Fruit fly (Drosophila melanogaster) whole organism, embryonic: Measurements from ENCODE around the gene CG9932.

Experiments used
- Antp ChIP-seq: fragments of 200-800 bp; sonication (Bioruptor generic); optimal IDR thresholded peaks from 3 replicates; lab custom pipeline; 2016; ENCODE audit warnings: missing biosample characterization, missing genetic modification characterization
- CG10979 ChIP-seq: fragments of 200-800 bp; sonication (Bioruptor generic); optimal IDR thresholded peaks from 2 replicates; lab custom pipeline; 2018; ENCODE audit warnings: missing biosample characterization, mild to moderate bottlenecking, missing genetic modification characterization, moderate library complexity
- CG11560 ChIP-seq: fragments of 200-800 bp; sonication (Bioruptor generic); IDR thresholded peaks from 3 replicates; pipeline ENCODE4 v1.3.6; 2022; ENCODE audit warnings: missing biosample characterization, missing genetic modification characterization
- CG12219 ChIP-seq: fragments of 200-800 bp; sonication (Bioruptor generic); optimal IDR thresholded peaks from 3 replicates; lab custom pipeline; 2018; ENCODE audit warnings: missing biosample characterization, mild to moderate bottlenecking, missing genetic modification characterization
- CG13123 ChIP-seq: fragments of 200-800 bp; sonication (Bioruptor generic); optimal IDR thresholded peaks from 2 replicates; lab custom pipeline; 2016; ENCODE audit warnings: missing biosample characterization, missing genetic modification characterization
- CG13296 ChIP-seq: fragments of 200-800 bp; sonication (Bioruptor generic); optimal IDR thresholded peaks from 3 replicates; lab custom pipeline; 2018; ENCODE audit warnings: missing biosample characterization, mild to moderate bottlenecking, missing genetic modification characterization
- CG13424 ChIP-seq: fragments of 200-800 bp; sonication (Bioruptor generic); optimal IDR thresholded peaks from 2 replicates; lab custom pipeline; 2019; ENCODE audit warnings: missing biosample characterization, mild to moderate bottlenecking, missing genetic modification characterization, moderate library complexity
- CG17361 ChIP-seq: fragments of 200-800 bp; sonication (Bioruptor generic); IDR thresholded peaks from 3 replicates; pipeline ENCODE4 v1.3.6; 2022; ENCODE audit warnings: missing biosample characterization, missing genetic modification characterization
- CG18764 ChIP-seq: fragments of 200-800 bp; sonication (Bioruptor generic); optimal IDR thresholded peaks from 3 replicates; lab custom pipeline; 2016; ENCODE audit warnings: missing biosample characterization, missing genetic modification characterization
- CG32532 ChIP-seq: fragments of 200-800 bp; sonication (Bioruptor generic); IDR thresholded peaks from 2 replicates; pipeline ENCODE4 v1.3.6; 2022; ENCODE audit warnings: missing biosample characterization, missing genetic modification characterization
- CG4404 ChIP-seq: fragments of 200-800 bp; sonication (Bioruptor generic); IDR thresholded peaks from 2 replicates; pipeline ENCODE4 v1.3.6; 2022; ENCODE audit warnings: missing biosample characterization, missing genetic modification characterization
- CG4424 ChIP-seq: fragments of 200-800 bp; sonication (Bioruptor generic); optimal IDR thresholded peaks from 3 replicates; lab custom pipeline; 2016; ENCODE audit warnings: missing biosample characterization, missing genetic modification characterization
- CG5245 ChIP-seq: fragments of 200-800 bp; sonication (Bioruptor generic); optimal IDR thresholded peaks from 3 replicates; lab custom pipeline; 2016; ENCODE audit warnings: missing biosample characterization, missing genetic modification characterization
- CG6272 ChIP-seq: fragments of 200-800 bp; sonication (Bioruptor generic); IDR thresholded peaks from 2 replicates; pipeline ENCODE4 v1.3.6; 2022; ENCODE audit warnings: missing biosample characterization, missing genetic modification characterization
- CG6689 ChIP-seq: fragments of 200-800 bp; sonication (Bioruptor generic); IDR thresholded peaks from 2 replicates; pipeline ENCODE4 v1.3.6; 2022; ENCODE audit warnings: missing biosample characterization, missing genetic modification characterization
- CG7556 ChIP-seq: fragments of 200-800 bp; sonication (Bioruptor generic); optimal IDR thresholded peaks from 2 replicates; lab custom pipeline; 2017; ENCODE audit warnings: missing biosample characterization, mild to moderate bottlenecking, missing genetic modification characterization
- CG7786 ChIP-seq: fragments of 200-800 bp; sonication (Bioruptor generic); optimal IDR thresholded peaks from 2 replicates; lab custom pipeline; 2016; ENCODE audit warnings: missing biosample characterization, missing genetic modification characterization
- CG8765 ChIP-seq: fragments of 200-800 bp; sonication (Bioruptor generic); IDR thresholded peaks from 2 replicates; pipeline ENCODE4 v1.3.6; 2022; ENCODE audit warnings: missing biosample characterization, missing genetic modification characterization
- CG8944 ChIP-seq: fragments of 200-800 bp; sonication (Bioruptor generic); optimal IDR thresholded peaks from 3 replicates; lab custom pipeline; 2016; ENCODE audit warnings: missing biosample characterization, missing genetic modification characterization
- Dad ChIP-seq: fragments of 200-800 bp; sonication (Bioruptor generic); optimal IDR thresholded peaks from 3 replicates; lab custom pipeline; 2016; ENCODE audit warnings: missing biosample characterization, missing genetic modification characterization
- ERR ChIP-seq: fragments of 200-800 bp; sonication (Bioruptor generic); optimal IDR thresholded peaks from 2 replicates; lab custom pipeline; 2016; ENCODE audit warnings: missing biosample characterization, missing genetic modification characterization
- Gug ChIP-seq: fragments of 200-800 bp; sonication (Bioruptor generic); IDR thresholded peaks from 4 replicates; pipeline ENCODE4 v1.3.6; 2022; ENCODE audit warnings: missing biosample characterization, missing genetic modification characterization
- Hand ChIP-seq: fragments of 200-800 bp; sonication (Bioruptor generic); optimal IDR thresholded peaks from 2 replicates; lab custom pipeline; 2017; ENCODE audit warnings: mild to moderate bottlenecking, missing biosample characterization, missing genetic modification reagents, missing genetic modification characterization
- Hmr ChIP-seq: fragments of 200-800 bp; sonication (Bioruptor generic); optimal IDR thresholded peaks from 3 replicates; lab custom pipeline; 2017; ENCODE audit warnings: mild to moderate bottlenecking, missing biosample characterization, missing genetic modification reagents, missing genetic modification characterization
- Hmx ChIP-seq: fragments of 200-800 bp; sonication (Bioruptor generic); optimal IDR thresholded peaks from 2 replicates; lab custom pipeline; 2016; ENCODE audit warnings: missing biosample characterization, missing genetic modification characterization
- Lhr ChIP-seq: fragments of 200-800 bp; sonication (Bioruptor generic); optimal IDR thresholded peaks from 3 replicates; lab custom pipeline; 2017; ENCODE audit warnings: mild to moderate bottlenecking, missing biosample characterization, missing genetic modification reagents, missing genetic modification characterization
- Mad ChIP-seq: fragments of 200-800 bp; sonication (Bioruptor generic); optimal IDR thresholded peaks from 2 replicates; lab custom pipeline; 2016; ENCODE audit warnings: missing biosample characterization, missing genetic modification characterization
- Mes4 ChIP-seq: fragments of 200-800 bp; sonication (Bioruptor generic); optimal IDR thresholded peaks from 2 replicates; lab custom pipeline; 2016; ENCODE audit warnings: missing biosample characterization, missing genetic modification characterization
- PHDP ChIP-seq: fragments of 200-800 bp; sonication (Bioruptor generic); optimal IDR thresholded peaks from 3 replicates; lab custom pipeline; 2018; ENCODE audit warnings: missing biosample characterization, mild to moderate bottlenecking, missing genetic modification characterization, moderate library complexity
- Ptx1 ChIP-seq: fragments of 200-800 bp; sonication (Bioruptor generic); IDR thresholded peaks from 2 replicates; pipeline ENCODE4 v1.3.6; 2022; ENCODE audit warnings: missing biosample characterization, missing genetic modification characterization
- Sry-δ ChIP-seq: fragments of 200-800 bp; sonication (Bioruptor generic); optimal IDR thresholded peaks from 2 replicates; lab custom pipeline; 2016; ENCODE audit warnings: missing biosample characterization, missing genetic modification characterization
- Taf1 ChIP-seq: fragments of 200-800 bp; sonication (Bioruptor generic); IDR thresholded peaks from 2 replicates; pipeline ENCODE4 v1.3.6; 2022; ENCODE audit warnings: missing biosample characterization, missing genetic modification characterization
- Trl ChIP-seq, 3 experiments: fragments of >200 bp in 2 of 3; fragments of 200-800 bp in 1 of 3; sonication (Bioruptor generic) in 1 of 3; optimal IDR thresholded peaks; 2 replicates in 1 of 3; 3 replicates in 2 of 3; lab custom pipeline; 2016 to 2017; ENCODE audit warnings: missing biosample characterization in 1 of 3, missing genetic modification characterization in 1 of 3
- ase ChIP-seq: fragments of 200-800 bp; sonication (Bioruptor generic); IDR thresholded peaks from 3 replicates; pipeline ENCODE4 v1.3.6; 2022; ENCODE audit warnings: missing biosample characterization, missing genetic modification characterization
- bigmax ChIP-seq: fragments of 200-800 bp; sonication (Bioruptor generic); optimal IDR thresholded peaks from 2 replicates; lab custom pipeline; 2018; ENCODE audit warnings: missing biosample characterization, mild to moderate bottlenecking, missing genetic modification characterization
- cato ChIP-seq: fragments of 200-800 bp; sonication (Bioruptor generic); optimal IDR thresholded peaks from 2 replicates; lab custom pipeline; 2016; ENCODE audit warnings: missing biosample characterization, missing genetic modification characterization, borderline replicate concordance
- crc ChIP-seq: fragments of 200-800 bp; sonication (Bioruptor generic); optimal IDR thresholded peaks from 2 replicates; lab custom pipeline; 2016; ENCODE audit warnings: missing biosample characterization, missing genetic modification characterization
- fd96Cb ChIP-seq: fragments of 200-800 bp; sonication (Bioruptor generic); optimal IDR thresholded peaks from 2 replicates; lab custom pipeline; 2018; ENCODE audit warnings: missing biosample characterization, mild to moderate bottlenecking, missing genetic modification characterization, moderate library complexity
- gsb-n ChIP-seq: fragments of 200-800 bp; sonication (Bioruptor generic); optimal IDR thresholded peaks from 3 replicates; lab custom pipeline; 2018; ENCODE audit warnings: missing biosample characterization, mild to moderate bottlenecking, missing genetic modification characterization
- ken ChIP-seq: fragments of 200-800 bp; sonication (Bioruptor generic); IDR thresholded peaks from 3 replicates; pipeline ENCODE4 v1.3.6; 2022; ENCODE audit warnings: missing biosample characterization, missing genetic modification characterization
- lilli ChIP-seq: fragments of 200-800 bp; sonication (Bioruptor generic); optimal IDR thresholded peaks from 3 replicates; lab custom pipeline; 2016; ENCODE audit warnings: missing biosample characterization, missing genetic modification characterization
- nerfin-2 ChIP-seq: fragments of 200-800 bp; sonication (Bioruptor generic); IDR thresholded peaks from 2 replicates; pipeline ENCODE4 v1.3.6; 2022; ENCODE audit warnings: missing biosample characterization, missing genetic modification characterization; ENCODE audit not compliant: partially characterized antibody
- odd ChIP-seq: fragments of 200-800 bp; sonication (Bioruptor generic); optimal IDR thresholded peaks from 2 replicates; lab custom pipeline; 2017; ENCODE audit warnings: missing biosample characterization, mild to moderate bottlenecking, missing genetic modification characterization
- org-1 ChIP-seq: fragments of 200-800 bp; sonication (Bioruptor generic); optimal IDR thresholded peaks from 2 replicates; lab custom pipeline; 2017; ENCODE audit warnings: missing biosample characterization, missing genetic modification characterization
- pfk ChIP-seq: fragments of 200-800 bp; sonication (Bioruptor generic); optimal IDR thresholded peaks from 2 replicates; lab custom pipeline; 2018; ENCODE audit warnings: missing biosample characterization, mild to moderate bottlenecking, missing genetic modification characterization, moderate library complexity
- pnt ChIP-seq: fragments of 200-800 bp; sonication (Bioruptor generic); optimal IDR thresholded peaks from 3 replicates; lab custom pipeline; 2016; ENCODE audit warnings: missing biosample characterization, missing genetic modification characterization
- prd ChIP-seq, 3 experiments: fragments of >200 bp in 2 of 3; fragments of 200-800 bp in 1 of 3; sonication (Bioruptor generic) in 1 of 3; optimal IDR thresholded peaks in 2 of 3; IDR thresholded peaks in 1 of 3; 2 replicates in 2 of 3; 3 replicates in 1 of 3; pipeline versions ENCODE4 v1.3.6 to Lab custom; 2017 to 2022; ENCODE audit warnings: missing biosample characterization in 1 of 3, missing genetic modification characterization in 1 of 3
- tin ChIP-seq: fragments of 200-800 bp; sonication (Bioruptor generic); optimal IDR thresholded peaks from 3 replicates; lab custom pipeline; 2016; ENCODE audit warnings: missing biosample characterization, missing genetic modification characterization
- usp ChIP-seq: fragments of >200 bp; optimal IDR thresholded peaks from 2 replicates; lab custom pipeline; 2017; ENCODE audit warnings: missing biosample characterization, missing genetic modification characterization
- wor ChIP-seq: fragments of 200-800 bp; sonication (Bioruptor generic); IDR thresholded peaks from 2 replicates; pipeline ENCODE4 v1.3.6; 2022; ENCODE audit warnings: missing biosample characterization, missing genetic modification characterization
- zen ChIP-seq: fragments of 200-800 bp; sonication (Bioruptor generic); optimal IDR thresholded peaks from 3 replicates; lab custom pipeline; 2018; ENCODE audit warnings: missing biosample characterization, mild to moderate bottlenecking, missing genetic modification characterization, moderate library complexity

The CG9932 gene

dm6 chr2L:13073797-13074196, 13.9 kb upstream of the CG9932 start (continued):
- peak; percentile 46 for TF ChIP-seq crc
- TF ChIP-seq CG17361 = peak; percentile 48
- no peak for TF ChIP-seq usp (GFP tag; lab: Kevin White, UChicago)
- TF ChIP-seq gsb-n = peak; percentile 50
- TF ChIP-seq Dad (GFP tag; lab: Kevin White, UChicago) = no peak
- no peak for TF ChIP-seq prd (optimal IDR thresholded peaks at IDR 0.05; lab: Kevin White, UChicago)
- peak; percentile 82 for TF ChIP-seq prd (GFP tag; IDR thresholded peaks at IDR 0.05; lab: Robert Waterston, UW)
- no peak for TF ChIP-seq Trl (optimal IDR thresholded peaks at IDR 0.05; lab: Kevin White, UChicago)
- TF ChIP-seq Trl (GFP tag; optimal IDR thresholded peaks at IDR 0.05; lab: Kevin White, UChicago) = peak; percentile 14
- peak; percentile 63 for TF ChIP-seq tin (GFP tag; lab: Kevin White, UChicago)
- peak; percentile 54 for TF ChIP-seq CG13424 (tag; lab: Kevin White, UChicago)
- TF ChIP-seq CG18764 (GFP tag; lab: Kevin White, UChicago) = peak; percentile 6
- TF ChIP-seq CG11560 (tag; lab: Robert Waterston, UW) = peak; percentile 32; the same call in 1 of the 3 replicates
- peak; percentile 56 for TF ChIP-seq fd96Cb (tag; lab: Kevin White, UChicago)
- peak; percentile 56 for TF ChIP-seq lilli
- TF ChIP-seq Gug (GFP tag; lab: Robert Waterston, UW) = peak; percentile 68
- TF ChIP-seq odd = peak; percentile 5
- TF ChIP-seq CG4404 = peak; percentile 47
- TF ChIP-seq org-1 (GFP tag; lab: Kevin White, UChicago) = peak; percentile 44
- peak; percentile 39; the same call in 1 of the 2 replicates for TF ChIP-seq Taf1 (GFP tag; lab: Robert Waterston, UW)
- no peak for TF ChIP-seq nerfin-2
- peak; percentile 74 for TF ChIP-seq CG10979 (tag; lab: Kevin White, UChicago)
- TF ChIP-seq Mes4 (GFP tag; lab: Kevin White, UChicago) = peak; percentile 27
- TF ChIP-seq CG12219 (GFP tag; lab: Kevin White, UChicago) = no peak
- peak; percentile 57 for TF ChIP-seq CG5245
- TF ChIP-seq cato (GFP tag; lab: Kevin White, UChicago) = peak; percentile 28
- TF ChIP-seq Hmr (GFP tag; lab: Kevin White, UChicago) = peak; percentile 15
- TF ChIP-seq Hmx (GFP tag; lab: Kevin White, UChicago) = no peak
- TF ChIP-seq PHDP = peak; percentile 47
- TF ChIP-seq CG13296 (GFP tag; lab: Kevin White, UChicago) = no peak
- TF ChIP-seq CG7556 (GFP tag; lab: Kevin White, UChicago) = peak; percentile 56
- peak; percentile 49 for TF ChIP-seq Mad (GFP tag; lab: Kevin White, UChicago)
- peak; percentile 45 for TF ChIP-seq CG8944 (GFP tag; lab: Kevin White, UChicago)
- TF ChIP-seq CG6272 = peak; percentile 51; the same call in 1 of the 2 replicates
- TF ChIP-seq Lhr = peak; percentile 28
- no peak for TF ChIP-seq pfk (GFP tag; lab: Kevin White, UChicago)
- peak; percentile 53 for TF ChIP-seq CG4424 (GFP tag; lab: Kevin White, UChicago)
- TF ChIP-seq ase (GFP tag; lab: Robert Waterston, UW) = peak; percentile 57; the same call in 2 of the 3 replicates
- no peak for TF ChIP-seq Hand (GFP tag; lab: Kevin White, UChicago)
- TF ChIP-seq ken (GFP tag; lab: Robert Waterston, UW) = peak; percentile 83
- peak; percentile 71 for TF ChIP-seq Ptx1
- TF ChIP-seq Sry-δ (GFP tag; lab: Kevin White, UChicago) = peak; percentile 12
- TF ChIP-seq CG8765 = no peak
- peak; percentile 70 for TF ChIP-seq wor
- TF ChIP-seq ERR (GFP tag; lab: Kevin White, UChicago) = peak; percentile 11
- peak; percentile 29 for TF ChIP-seq CG13123 (GFP tag; lab: Kevin White, UChicago)
- TF ChIP-seq zen (tag; lab: Kevin White, UChicago) = no peak
- peak; percentile 51 for TF ChIP-seq pnt
- peak; percentile 61 for TF ChIP-seq CG32532 (GFP tag; lab: Robert Waterston, UW)
- peak; percentile 82 for TF ChIP-seq CG6689 (GFP tag; lab: Robert Waterston, UW)
- TF ChIP-seq CG7786 = peak; percentile 34
- no peak for TF ChIP-seq bigmax (GFP tag; lab: Kevin White, UChicago)
- TF ChIP-seq Antp = peak; percentile 53
